Fruit fly (Drosophila melanogaster) whole organism, embryonic: Measurements from ENCODE around the gene CG4953.

Source experiments
- Bgb ChIP-seq: fragments of 200-800 bp; sonication (Bioruptor generic); IDR thresholded peaks from 2 replicates; pipeline ENCODE4 v1.3.6; 2022; ENCODE audit warnings: missing biosample characterization, missing genetic modification characterization; ENCODE audit not compliant: partially characterized antibody
- CG13287 ChIP-seq: fragments of 200-800 bp; sonication (Bioruptor generic); IDR thresholded peaks from 2 replicates; pipeline ENCODE4 v1.3.6; 2022; ENCODE audit warnings: missing biosample characterization, missing genetic modification characterization; ENCODE audit not compliant: partially characterized antibody
- CG13775 ChIP-seq: fragments of 200-800 bp; sonication (Bioruptor generic); optimal IDR thresholded peaks from 3 replicates; lab custom pipeline; 2017; ENCODE audit warnings: missing biosample characterization, mild to moderate bottlenecking, missing genetic modification characterization
- CG14710 ChIP-seq: fragments of 200-800 bp; sonication (Bioruptor generic); optimal IDR thresholded peaks from 3 replicates; lab custom pipeline; 2019; ENCODE audit warnings: missing biosample characterization, mild to moderate bottlenecking, missing genetic modification characterization, moderate library complexity
- CG15073 ChIP-seq: fragments of 200-800 bp; sonication (Bioruptor generic); optimal IDR thresholded peaks from 2 replicates; lab custom pipeline; 2016; ENCODE audit warnings: missing biosample characterization, missing genetic modification characterization
- CG1603 ChIP-seq: fragments of 200-800 bp; sonication (Bioruptor generic); optimal IDR thresholded peaks from 2 replicates; lab custom pipeline; 2019; ENCODE audit warnings: missing biosample characterization, mild to moderate bottlenecking, missing genetic modification characterization, moderate library complexity
- CG17361 ChIP-seq: fragments of 200-800 bp; sonication (Bioruptor generic); IDR thresholded peaks from 3 replicates; pipeline ENCODE4 v1.3.6; 2022; ENCODE audit warnings: missing biosample characterization, missing genetic modification characterization
- CG17568 ChIP-seq: fragments of 200-800 bp; sonication (Bioruptor generic); optimal IDR thresholded peaks from 2 replicates; lab custom pipeline; 2018; ENCODE audit warnings: missing biosample characterization, mild to moderate bottlenecking, missing genetic modification characterization, moderate library complexity
- CG18262 ChIP-seq: fragments of 200-800 bp; optimal IDR thresholded peaks from 3 replicates; lab custom pipeline; 2019; ENCODE audit warnings: missing biosample characterization, mild to moderate bottlenecking, missing genetic modification characterization, moderate library complexity
- CG30020 ChIP-seq: fragments of 200-800 bp; optimal IDR thresholded peaks from 2 replicates; lab custom pipeline; 2019; ENCODE audit warnings: missing biosample characterization, mild to moderate bottlenecking, missing genetic modification characterization, moderate library complexity
- CG34224 ChIP-seq: fragments of 200-800 bp; sonication (Bioruptor generic); IDR thresholded peaks from 3 replicates; pipeline ENCODE4 v1.3.6; 2022; ENCODE audit warnings: missing biosample characterization, missing genetic modification characterization; ENCODE audit not compliant: partially characterized antibody
- CG34376 ChIP-seq: fragments of 200-800 bp; sonication (Bioruptor generic); optimal IDR thresholded peaks from 2 replicates; lab custom pipeline; 2018; ENCODE audit warnings: missing biosample characterization, mild to moderate bottlenecking, missing genetic modification characterization
- CG4854 ChIP-seq: fragments of 200-800 bp; sonication (Bioruptor generic); optimal IDR thresholded peaks from 2 replicates; lab custom pipeline; 2016; ENCODE audit warnings: missing biosample characterization, missing genetic modification characterization, inconsistent platforms
- CG6272 ChIP-seq: fragments of 200-800 bp; sonication (Bioruptor generic); IDR thresholded peaks from 2 replicates; pipeline ENCODE4 v1.3.6; 2022; ENCODE audit warnings: missing biosample characterization, missing genetic modification characterization
- CG7839 ChIP-seq: fragments of 200-800 bp; sonication (Bioruptor generic); optimal IDR thresholded peaks from 3 replicates; lab custom pipeline; 2018; ENCODE audit warnings: missing biosample characterization, mild to moderate bottlenecking, missing genetic modification characterization, moderate library complexity
- CG9797 ChIP-seq: fragments of 200-800 bp; sonication (Bioruptor generic); optimal IDR thresholded peaks from 3 replicates; lab custom pipeline; 2018; ENCODE audit warnings: missing biosample characterization, mild to moderate bottlenecking, missing genetic modification characterization
- CoRest ChIP-seq: fragments of 200-800 bp; sonication (Bioruptor generic); optimal IDR thresholded peaks from 3 replicates; lab custom pipeline; 2018; ENCODE audit warnings: missing biosample characterization, mild to moderate bottlenecking, missing genetic modification characterization, moderate library complexity
- D ChIP-seq, 2 experiments: fragments of 200-800 bp in 1 of 2; fragments of >200 bp in 1 of 2; sonication (Bioruptor generic) in 1 of 2; optimal IDR thresholded peaks; 2 replicates in 1 of 2; 3 replicates in 1 of 2; lab custom pipeline; 2017; ENCODE audit warnings: mild to moderate bottlenecking in 1 of 2, missing biosample characterization in 1 of 2, missing genetic modification characterization in 1 of 2, missing genetic modification reagents in 1 of 2
- Dip2 ChIP-seq: fragments of 200-800 bp; sonication (Bioruptor generic); IDR thresholded peaks from 2 replicates; pipeline ENCODE4 v1.3.6; 2022; ENCODE audit warnings: missing biosample characterization, missing genetic modification characterization
- Dp ChIP-seq: fragments of 200-800 bp; sonication (Bioruptor generic); optimal IDR thresholded peaks from 2 replicates; lab custom pipeline; 2018; ENCODE audit warnings: missing biosample characterization, mild to moderate bottlenecking, missing genetic modification characterization, moderate library complexity
- Dref ChIP-seq: fragments of 200-800 bp; sonication (Bioruptor generic); IDR thresholded peaks from 2 replicates; pipeline ENCODE4 v1.3.6; 2022; ENCODE audit warnings: missing biosample characterization, missing genetic modification characterization
- E2f2 ChIP-seq: fragments of 200-800 bp; sonication (Bioruptor generic); IDR thresholded peaks from 2 replicates; pipeline ENCODE4 v1.3.6; 2022; ENCODE audit warnings: missing biosample characterization, missing genetic modification characterization
- Elba2 ChIP-seq: fragments of 200-800 bp; sonication (Bioruptor generic); optimal IDR thresholded peaks from 3 replicates; lab custom pipeline; 2016; ENCODE audit warnings: missing biosample characterization, missing genetic modification characterization
- Ets97D ChIP-seq: fragments of 200-800 bp; sonication (Bioruptor generic); optimal IDR thresholded peaks from 3 replicates; lab custom pipeline; 2016; ENCODE audit warnings: missing biosample characterization, missing genetic modification characterization
- HLH54F ChIP-seq: fragments of 200-800 bp; sonication (Bioruptor generic); optimal IDR thresholded peaks from 3 replicates; lab custom pipeline; 2016; ENCODE audit warnings: missing biosample characterization, missing genetic modification characterization
- Hr3 ChIP-seq: fragments of 200-800 bp; sonication (Bioruptor generic); optimal IDR thresholded peaks from 3 replicates; lab custom pipeline; 2016; ENCODE audit warnings: missing biosample characterization, missing genetic modification characterization
- MBD-R2 ChIP-seq: fragments of 200-800 bp; sonication (Bioruptor generic); IDR thresholded peaks from 2 replicates; pipeline ENCODE4 v1.3.6; 2022; ENCODE audit warnings: missing biosample characterization, missing genetic modification characterization
- MESR4 ChIP-seq: fragments of 200-800 bp; sonication (Bioruptor generic); optimal IDR thresholded peaks from 2 replicates; lab custom pipeline; 2018; ENCODE audit warnings: missing biosample characterization, mild to moderate bottlenecking, missing genetic modification characterization, moderate library complexity
- Mad ChIP-seq: fragments of 200-800 bp; sonication (Bioruptor generic); optimal IDR thresholded peaks from 2 replicates; lab custom pipeline; 2016; ENCODE audit warnings: missing biosample characterization, missing genetic modification characterization
- Med ChIP-seq: fragments of 200-800 bp; sonication (Bioruptor generic); peaks from one replicate; lab custom pipeline; 2016; ENCODE audit warnings: missing biosample characterization, missing genetic modification characterization, mild to moderate bottlenecking, inconsistent platforms, moderate library complexity
- Meics ChIP-seq: fragments of 200-800 bp; sonication (Bioruptor generic); optimal IDR thresholded peaks from 2 replicates; lab custom pipeline; 2017; ENCODE audit warnings: missing biosample characterization, mild to moderate bottlenecking, missing genetic modification characterization
- Pdp1 ChIP-seq, 2 experiments: fragments of 200-800 bp; sonication (Bioruptor generic); optimal IDR thresholded peaks; 3 replicates each; lab custom pipeline; 2016; ENCODE audit warnings: missing biosample characterization in 2 of 2, missing genetic modification characterization in 2 of 2, mild to moderate bottlenecking in 1 of 2, moderate library complexity in 1 of 2
- Side ChIP-seq: fragments of 200-800 bp; sonication (Bioruptor generic); optimal IDR thresholded peaks from 2 replicates; lab custom pipeline; 2016; ENCODE audit warnings: missing biosample characterization, missing genetic modification characterization
- Stat92E ChIP-seq, 3 experiments: fragments of >200 bp in 2 of 3; fragments of 200-800 bp in 1 of 3; sonication (Bioruptor generic) in 1 of 3; optimal IDR thresholded peaks; 2 replicates each; lab custom pipeline; 2017 to 2019; ENCODE audit warnings: missing biosample characterization in 3 of 3, missing genetic modification characterization in 3 of 3, mild to moderate bottlenecking in 1 of 3, moderate library complexity in 1 of 3
- Xbp1 ChIP-seq: fragments of 200-800 bp; sonication (Bioruptor generic); optimal IDR thresholded peaks from 3 replicates; lab custom pipeline; 2016; ENCODE audit warnings: missing biosample characterization, mild to moderate bottlenecking, missing genetic modification characterization
- chinmo ChIP-seq: fragments of 200-800 bp; sonication (Bioruptor generic); IDR thresholded peaks from 4 replicates; pipeline ENCODE4 v1.3.6; 2022; ENCODE audit warnings: missing biosample characterization, missing genetic modification characterization; ENCODE audit not compliant: partially characterized antibody
- esg ChIP-seq: fragments of 200-800 bp; sonication (Bioruptor generic); conservative IDR thresholded peaks from 2 replicates; pipeline ENCODE4 v1.3.6; 2022; ENCODE audit warnings: missing biosample characterization, missing genetic modification characterization
- gcm2 ChIP-seq: fragments of 200-800 bp; sonication (Bioruptor generic); optimal IDR thresholded peaks from 2 replicates; lab custom pipeline; 2016; ENCODE audit warnings: missing biosample characterization, missing genetic modification characterization
- gfzf ChIP-seq: fragments of 200-800 bp; sonication (Bioruptor generic); optimal IDR thresholded peaks from 2 replicates; lab custom pipeline; 2016; ENCODE audit warnings: missing biosample characterization, mild to moderate bottlenecking, missing genetic modification characterization, moderate library complexity
- nerfin-1 ChIP-seq: fragments of 200-800 bp; sonication (Bioruptor generic); optimal IDR thresholded peaks from 3 replicates; lab custom pipeline; 2019; ENCODE audit warnings: missing biosample characterization, mild to moderate bottlenecking, missing genetic modification characterization, moderate library complexity
- pan ChIP-seq, 4 experiments: fragments of >200 bp in 3 of 4; fragments of 200-800 bp in 1 of 4; sonication (Bioruptor generic) in 1 of 4; optimal IDR thresholded peaks in 3 of 4; IDR thresholded peaks in 1 of 4; 2 replicates each; pipeline versions ENCODE4 v1.3.6 to Lab custom; 2017 to 2022; ENCODE audit warnings: missing biosample characterization in 2 of 4, missing genetic modification characterization in 2 of 4, mixed read lengths in 1 of 4
- pzg ChIP-seq: fragments of 200-800 bp; sonication (Bioruptor generic); optimal IDR thresholded peaks from 3 replicates; lab custom pipeline; 2018; ENCODE audit warnings: missing biosample characterization, mild to moderate bottlenecking, missing genetic modification characterization, moderate library complexity
- row ChIP-seq: fragments of 200-800 bp; sonication (Bioruptor generic); IDR thresholded peaks from 3 replicates; pipeline ENCODE4 v1.3.6; 2022; ENCODE audit warnings: missing biosample characterization, missing genetic modification characterization
- sd ChIP-seq: fragments of 200-800 bp; sonication (Bioruptor generic); optimal IDR thresholded peaks from 3 replicates; lab custom pipeline; 2018; ENCODE audit warnings: missing biosample characterization, mild to moderate bottlenecking, missing genetic modification characterization, moderate library complexity
- sens ChIP-seq: fragments of 200-800 bp; sonication (Bioruptor generic); peaks from one replicate; lab custom pipeline; 2016; ENCODE audit warnings: missing biosample characterization, missing genetic modification characterization
- seq ChIP-seq: fragments of 200-800 bp; sonication (Bioruptor generic); IDR thresholded peaks from 2 replicates; pipeline ENCODE4 v1.3.6; 2022; ENCODE audit warnings: missing biosample characterization, missing genetic modification characterization
- stwl ChIP-seq: fragments of 200-800 bp; sonication (Bioruptor generic); optimal IDR thresholded peaks from 3 replicates; lab custom pipeline; 2018; ENCODE audit warnings: missing biosample characterization, mild to moderate bottlenecking, missing genetic modification characterization, moderate library complexity
- tap ChIP-seq: fragments of 200-800 bp; optimal IDR thresholded peaks from 3 replicates; lab custom pipeline; 2019; ENCODE audit warnings: missing biosample characterization, mild to moderate bottlenecking, missing genetic modification characterization, moderate library complexity
- vvl ChIP-seq: fragments of 200-800 bp; sonication (Bioruptor generic); IDR thresholded peaks from 2 replicates; pipeline ENCODE4 v1.3.6; 2022; ENCODE audit warnings: missing biosample characterization, missing genetic modification characterization

Gene CG4953

dm6 chr2L:10265129-10265528, 1.4 kb upstream of the CG4953 start, which contains the start of gene Mob3 (continued):
- TF ChIP-seq Bgb (peak; percentile 54; the same call in 1 of the 2 replicates), CG34376 (GFP tag; lab: Kevin White, UChicago) (peak; percentile 0), Dref (GFP tag; lab: Robert Waterston, UW) (peak; percentile 70), Xbp1 (no peak), CoRest (tag; lab: Kevin White, UChicago) (no peak), CG34224 (0 out of 3 replicates have a peak, but pooled peaks have one; percentile 54), Meics (GFP tag; lab: Kevin White, UChicago) (no peak), CG6272 (GFP tag; lab: Robert Waterston, UW) (no peak), pan (optimal IDR thresholded peaks at IDR 0.05; lab: Kevin White, UChicago) (no peak), pan (GFP tag; optimal IDR thresholded peaks at IDR 0.05 in 1 of 2, IDR thresholded peaks at IDR 0.05 in 1 of 2) (no peak), CG17568 (GFP tag; lab: Kevin White, UChicago) (peak; percentile 33), CG30020 (tag; lab: Kevin White, UChicago) (peak; percentile 94), Mad (no peak), Dip2 (GFP tag; lab: Robert Waterston, UW) (no peak), CG1603 (tag; lab: Kevin White, UChicago) (peak; percentile 82), MESR4 (GFP tag; lab: Kevin White, UChicago) (peak; percentile 37), CG18262 (tag; lab: Kevin White, UChicago) (no peak), gcm2 (GFP tag; lab: Kevin White, UChicago) (no peak), HLH54F (GFP tag; lab: Kevin White, UChicago) (no peak), Elba2 (GFP tag; lab: Kevin White, UChicago) (peak; percentile 27), CG13287 (peak; percentile 65), CG15073 (no peak), stwl (tag; lab: Kevin White, UChicago) (peak; percentile 30)

- TF ChIP-seq MBD-R2 (GFP tag; lab: Robert Waterston, UW) (peak; percentile 52), esg (GFP tag; lab: Robert Waterston, UW) (no peak), Hr3 (GFP tag; lab: Kevin White, UChicago) (no peak), seq (GFP tag; lab: Robert Waterston, UW) (no peak), stwl (tag; lab: Kevin White, UChicago) (peak; percentile 30), Ets97D (peak; percentile 14), Stat92E (GFP tag; optimal IDR thresholded peaks at IDR 0.05; lab: Kevin White, UChicago) (no peak), CG14710 (tag; lab: Kevin White, UChicago) (no peak), Med (no peak), sens (GFP tag; lab: Kevin White, UChicago) (peak; percentile 53), Dp (GFP tag; lab: Kevin White, UChicago) (peak; percentile 18), nerfin-1 (tag; lab: Kevin White, UChicago) (peak; percentile 9), E2f2 (peak; percentile 46), tap (tag; lab: Kevin White, UChicago) (no peak), CG9797 (peak; percentile 30), vvl (GFP tag; lab: Robert Waterston, UW) (no peak), Pdp1 (GFP tag; optimal IDR thresholded peaks at IDR 0.05; lab: Kevin White, UChicago) (peak in 1 of 2 experiments; percentile 78), CG13775 (GFP tag; lab: Kevin White, UChicago) (no peak), Side (GFP tag; lab: Kevin White, UChicago) (no peak), CG34376 (GFP tag; lab: Kevin White, UChicago) (no peak), gfzf (peak; percentile 70), CG17361 (GFP tag; lab: Robert Waterston, UW) (no peak), sd (tag; lab: Kevin White, UChicago) (peak; percentile 79), CG7839 (tag; lab: Kevin White, UChicago) (no peak), pzg (GFP tag; lab: Kevin White, UChicago) (peak; percentile 33), D (optimal IDR thresholded peaks at IDR 0.05; lab: Kevin White, UChicago) (no peak), D (GFP tag; optimal IDR thresholded peaks at IDR 0.05; lab: Kevin White, UChicago) (no peak), CG4854 (no peak), row (GFP tag; lab: Robert Waterston, UW) (no peak), chinmo (GFP tag; lab: Robert Waterston, UW) (0 out of 4 replicates have a peak, but pooled peaks have one; percentile 25)
Observed at dm6 chr2L:10268688-10269087, 2.2 kb downstream of the CG4953 start, which contains the start of gene CG4957. Gene CG4957 (plus strand): TSS chr2L:10268872.
